Fruit fly (Drosophila melanogaster): ENCODE measurements around the gene fzo.

- TF ChIP-seq CG9948 (tag; optimal IDR thresholded peaks at IDR 0.05), result no peak
- TF ChIP-seq Snoo (tag; optimal IDR thresholded peaks at IDR 0.05), result no peak
- no peak for TF ChIP-seq Pif1A (GFP tag; optimal IDR thresholded peaks at IDR 0.05)
- no peak for TF ChIP-seq Pif1B (GFP tag; optimal IDR thresholded peaks at IDR 0.05)
- no peak for TF ChIP-seq CG10348 (GFP tag; IDR thresholded peaks at IDR 0.05)
- no peak for TF ChIP-seq CG32121 (GFP tag; IDR thresholded peaks at IDR 0.05)
- no peak for TF ChIP-seq D1 (tag; optimal IDR thresholded peaks at IDR 0.05)
- no peak for TF ChIP-seq CG14655 (GFP tag; optimal IDR thresholded peaks at IDR 0.05)
- no peak for TF ChIP-seq CG13204 (GFP tag; optimal IDR thresholded peaks at IDR 0.05)
- TF ChIP-seq CG17806 (tag; optimal IDR thresholded peaks at IDR 0.05), result no peak
- TF ChIP-seq CG4496 (GFP tag; IDR thresholded peaks at IDR 0.05), result no peak
Observed at dm6 chr3R:23203934-23204333, at the start of gene fzo.

Data from whole organism, pupa.